Fruit fly (Drosophila melanogaster): ENCODE measurements around the gene CG13454.
A peak's percentile ranks its signal among the peaks of the same experiment; 100 is the strongest.

The CG13454 gene

dm6 chr3L:15543467-15543866 lies 26.6 kb upstream of the CG13454 start:
- TF ChIP-seq CG7045 (GFP tag; optimal IDR thresholded peaks at IDR 0.05): no peak
- no peak for TF ChIP-seq CG1620 (GFP tag; optimal IDR thresholded peaks at IDR 0.05)
- no peak for TF ChIP-seq ovo (GFP tag; optimal IDR thresholded peaks at IDR 0.05)
- TF ChIP-seq tj (GFP tag; optimal IDR thresholded peaks at IDR 0.05): no peak
- no peak for TF ChIP-seq Hr96 (GFP tag; optimal IDR thresholded peaks at IDR 0.05)
- no peak for TF ChIP-seq pad (GFP tag; optimal IDR thresholded peaks at IDR 0.05)
- no peak for TF ChIP-seq toe (GFP tag; optimal IDR thresholded peaks at IDR 0.05)
- no peak for TF ChIP-seq cnc (optimal IDR thresholded peaks at IDR 0.05)
- TF ChIP-seq CG12768 (GFP tag; optimal IDR thresholded peaks at IDR 0.05): no peak
- no peak for TF ChIP-seq kay (GFP tag; ENCODE audit: borderline replicate concordance)
- TF ChIP-seq CG5204 (GFP tag; optimal IDR thresholded peaks at IDR 0.05): no peak

dm6 chr3L:15543049-15543448 lies 26.2 kb upstream of the CG13454 start:
- TF ChIP-seq tj (GFP tag; optimal IDR thresholded peaks at IDR 0.05): peak; percentile 94
- TF ChIP-seq Hr96 (GFP tag; optimal IDR thresholded peaks at IDR 0.05): no peak

- no peak for TF ChIP-seq CG5204 (GFP tag; optimal IDR thresholded peaks at IDR 0.05)
Observed at dm6 chr3L:15541281-15541680, 24.4 kb upstream of the CG13454 start.

dm6 chr3L:15540682-15541081 lies 23.8 kb upstream of the CG13454 start:
- TF ChIP-seq CG12768 (GFP tag; optimal IDR thresholded peaks at IDR 0.05): no peak
- TF ChIP-seq CG7101 (tag; optimal IDR thresholded peaks at IDR 0.05): no peak
- no peak for TF ChIP-seq cnc (optimal IDR thresholded peaks at IDR 0.05)
- TF ChIP-seq toe (GFP tag; optimal IDR thresholded peaks at IDR 0.05): no peak
- TF ChIP-seq cic (GFP tag; optimal IDR thresholded peaks at IDR 0.05): no peak

dm6 chr3L:15539903-15540409 lies 23.1 kb upstream of the CG13454 start:
- TF ChIP-seq tj (GFP tag; optimal IDR thresholded peaks at IDR 0.05) (peak; percentile 97), bab1 (GFP tag; optimal IDR thresholded peaks at IDR 0.05) (no peak)

dm6 chr3L:15538582-15539490 lies 22.0 kb upstream of the CG13454 start:
- TF ChIP-seq kay (GFP tag; ENCODE audit: borderline replicate concordance) (peak; percentile 60), CG1620 (GFP tag; optimal IDR thresholded peaks at IDR 0.05) (no peak), tj (GFP tag; optimal IDR thresholded peaks at IDR 0.05) (no peak), cic (GFP tag; optimal IDR thresholded peaks at IDR 0.05) (peak; percentile 63), CG11617 (GFP tag; optimal IDR thresholded peaks at IDR 0.05) (no peak)

dm6 chr3L:15537916-15538581 lies 21.2 kb upstream of the CG13454 start:
- TF ChIP-seq Crg-1 (GFP tag; optimal IDR thresholded peaks at IDR 0.05) (peak; percentile 13), tj (GFP tag; optimal IDR thresholded peaks at IDR 0.05) (peak; percentile 77), ovo (GFP tag; optimal IDR thresholded peaks at IDR 0.05) (no peak), CG7045 (GFP tag; optimal IDR thresholded peaks at IDR 0.05) (peak; percentile 28), cic (GFP tag; optimal IDR thresholded peaks at IDR 0.05) (peak; percentile 58), Hr96 (GFP tag; optimal IDR thresholded peaks at IDR 0.05) (peak; percentile 41), CG11617 (GFP tag; optimal IDR thresholded peaks at IDR 0.05) (peak; percentile 74), kay (GFP tag; ENCODE audit: borderline replicate concordance) (no peak), bab1 (GFP tag; optimal IDR thresholded peaks at IDR 0.05) (no peak), CG1620 (GFP tag; optimal IDR thresholded peaks at IDR 0.05) (no peak), CG5204 (GFP tag; optimal IDR thresholded peaks at IDR 0.05) (peak; percentile 63), Mnt (GFP tag; optimal IDR thresholded peaks at IDR 0.05) (peak; percentile 57), Clk (GFP tag; optimal IDR thresholded peaks at IDR 0.05) (no peak), toe (GFP tag; optimal IDR thresholded peaks at IDR 0.05) (peak; percentile 50), CG33017 (tag; optimal IDR thresholded peaks at IDR 0.05) (peak; percentile 43), pad (GFP tag; optimal IDR thresholded peaks at IDR 0.05) (peak; percentile 48), CG14711 (tag; optimal IDR thresholded peaks at IDR 0.05) (peak; percentile 65), cnc (optimal IDR thresholded peaks at IDR 0.05) (no peak), CG12768 (GFP tag; optimal IDR thresholded peaks at IDR 0.05) (peak; percentile 6), CG7101 (tag; optimal IDR thresholded peaks at IDR 0.05) (peak; percentile 49)

All from whole organism, adult.